Worm (Caenorhabditis elegans): ENCODE data around the gene Y39A3A.4.

- TF ChIP-seq T22C8.4 (GFP tag; IDR thresholded peaks at IDR 0.05): no peak
- TF ChIP-seq flt-1 (GFP tag; IDR thresholded peaks at IDR 0.05): no peak
- TF ChIP-seq ztf-29 (GFP tag; IDR thresholded peaks at IDR 0.05): no peak
Observed at ce11 chrIII:2092409-2092808, 16.0 kb upstream of the Y39A3A.4 start, which contains the start of gene Y48G9A.9.
